Worm (Caenorhabditis elegans) whole organism, late embryonic: ENCODE results near the gene T27A10.2.

Experiments
- F13H6.1 ChIP-seq: sonication (generic microtip); optimal IDR thresholded peaks from 2 replicates; lab custom pipeline; 2016; ENCODE audit warnings: missing genetic modification characterization, missing compliant biosample characterization
- ceh-6 ChIP-seq: fragments of 200-800 bp; sonication (Bioruptor generic); optimal IDR thresholded peaks from 2 replicates; lab custom pipeline; 2018; ENCODE audit warnings: mild to moderate bottlenecking, missing genetic modification characterization, missing compliant biosample characterization
- sox-2 ChIP-seq: fragments of 200-800 bp; sonication (Bioruptor generic); IDR thresholded peaks from 2 replicates; pipeline ENCODE4 v1.3.6; 2022; ENCODE audit warnings: missing genetic modification reagents, missing genetic modification characterization, missing compliant biosample characterization

DNA sequence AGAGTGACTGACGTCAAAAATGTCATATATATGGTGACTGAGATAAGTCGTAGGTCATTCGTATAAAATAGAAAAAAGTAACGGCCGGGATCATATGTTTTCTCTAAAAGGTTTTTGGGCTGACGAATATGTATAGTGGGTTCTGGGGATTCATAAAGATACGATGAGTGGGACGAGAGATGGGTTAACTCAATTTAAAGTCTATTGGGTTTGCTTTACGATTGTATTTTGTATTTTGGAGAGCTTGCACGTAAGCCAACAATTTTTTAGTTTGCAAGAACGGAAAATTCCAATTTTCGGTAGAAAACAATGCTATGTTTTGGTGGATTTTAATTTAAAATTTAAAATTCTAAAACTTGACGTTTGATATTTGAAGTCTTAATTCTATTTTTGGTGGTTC is 1.3 kb upstream of the T27A10.2 start:
- TF ChIP-seq F13H6.1 (tag; lab: Kevin White, UChicago) (no peak), ceh-6 (GFP tag; lab: Kevin White, UChicago) (no peak), sox-2 (GFP tag; lab: Robert Waterston, UW) (no peak)
